Worm (Caenorhabditis elegans) whole organism, L4 larva: Measurements from ENCODE around the gene F58E6.13.

Experiments
- F37D6.2 ChIP-seq: sonication (generic microtip); optimal IDR thresholded peaks from 2 replicates; lab custom pipeline; 2016; ENCODE audit warnings: mild to moderate bottlenecking, missing genetic modification characterization, missing compliant biosample characterization
- F49E8.2 ChIP-seq: sonication (generic microtip); optimal IDR thresholded peaks from 2 replicates; lab custom pipeline; 2016; ENCODE audit warnings: missing compliant biosample characterization, mild to moderate bottlenecking, missing genetic modification characterization, borderline replicate concordance
- T26A8.4 ChIP-seq: fragments of 200-800 bp; sonication (Bioruptor generic); IDR thresholded peaks from 2 replicates; pipeline ENCODE4 v1.3.6; 2022; ENCODE audit warnings: missing genetic modification characterization, missing compliant biosample characterization
- Y48G9A.11 ChIP-seq: fragments of 200-800 bp; sonication (Bioruptor generic); IDR thresholded peaks from 2 replicates; pipeline ENCODE4 v1.3.6; 2022; ENCODE audit warnings: missing genetic modification reagents, missing genetic modification characterization, missing compliant biosample characterization
- Y5F2A.4 ChIP-seq: fragments of 200-800 bp; sonication (Bioruptor generic); optimal IDR thresholded peaks from 2 replicates; lab custom pipeline; 2018; ENCODE audit warnings: mild to moderate bottlenecking, missing genetic modification characterization, missing compliant biosample characterization
- Y75B8A.6 ChIP-seq: fragments of 200-800 bp; sonication (Bioruptor generic); IDR thresholded peaks from 2 replicates; pipeline ENCODE4 v1.3.6; 2022; ENCODE audit warnings: missing genetic modification reagents, missing genetic modification characterization, missing compliant biosample characterization
- ZK337.2 ChIP-seq: fragments of 200-800 bp; sonication (Bioruptor generic); IDR thresholded peaks from 2 replicates; pipeline ENCODE4 v1.3.6; 2022; ENCODE audit warnings: missing genetic modification reagents, missing genetic modification characterization, missing compliant biosample characterization
- ceh-28 ChIP-seq: fragments of 150-350 bp; optimal IDR thresholded peaks from 2 replicates; lab custom pipeline; 2014; ENCODE audit warnings: missing biosample characterization, missing genetic modification reagents, missing genetic modification characterization
- cey-2 ChIP-seq: sonication (generic microtip); optimal IDR thresholded peaks from 3 replicates; lab custom pipeline; 2017; ENCODE audit warnings: missing genetic modification characterization, mild to moderate bottlenecking, missing compliant biosample characterization, antibody characterized with exemption, borderline replicate concordance; ENCODE audit not compliant: insufficient read depth
- daf-12 ChIP-seq: fragments of 150-350 bp; optimal IDR thresholded peaks from 2 replicates; lab custom pipeline; 2014; ENCODE audit warnings: missing biosample characterization, missing genetic modification reagents, missing genetic modification characterization
- daf-16 ChIP-seq, 3 experiments: sonication (generic microtip); optimal IDR thresholded peaks; 2 replicates each; lab custom pipeline; 2016 to 2017; ENCODE audit warnings: missing genetic modification characterization in 3 of 3, missing genetic modification reagents in 3 of 3, mild to moderate bottlenecking in 2 of 3, missing compliant biosample characterization in 2 of 3, missing biosample characterization in 1 of 3, moderate library complexity in 1 of 3
- dpl-1 ChIP-seq: fragments of 150-350 bp; optimal IDR thresholded peaks from 2 replicates; lab custom pipeline; 2014; ENCODE audit warnings: missing biosample characterization, missing genetic modification reagents, missing genetic modification characterization
- dve-1 ChIP-seq: sonication (generic microtip); optimal IDR thresholded peaks from 2 replicates; lab custom pipeline; 2017; ENCODE audit warnings: antibody characterized with exemption, mild to moderate bottlenecking, missing genetic modification characterization, missing compliant biosample characterization; ENCODE audit not compliant: insufficient read depth
- egl-27 ChIP-seq: sonication (generic microtip); optimal IDR thresholded peaks from 3 replicates; lab custom pipeline; 2017; ENCODE audit warnings: missing biosample characterization, missing genetic modification reagents, missing genetic modification characterization
- hlh-11 ChIP-seq: fragments of 200-800 bp; sonication (Bioruptor generic); optimal IDR thresholded peaks from 2 replicates; lab custom pipeline; 2018; ENCODE audit warnings: mild to moderate bottlenecking, missing genetic modification characterization, missing compliant biosample characterization
- hmg-1.1 ChIP-seq: fragments of 200-800 bp; sonication (Bioruptor generic); IDR thresholded peaks from 2 replicates; pipeline ENCODE4 v1.3.6; 2022; ENCODE audit warnings: missing genetic modification reagents, missing genetic modification characterization, missing compliant biosample characterization
- lin-13 ChIP-seq: fragments of 150-350 bp; optimal IDR thresholded peaks from 2 replicates; lab custom pipeline; 2014; ENCODE audit warnings: missing biosample characterization, missing genetic modification reagents, missing genetic modification characterization
- lin-38 ChIP-seq: fragments of 200-800 bp; sonication (Bioruptor generic); IDR thresholded peaks from 2 replicates; pipeline ENCODE4 v1.3.6; 2022; ENCODE audit warnings: missing genetic modification reagents, missing genetic modification characterization, missing compliant biosample characterization
- lin-39 ChIP-seq: fragments of 150-350 bp; optimal IDR thresholded peaks from 2 replicates; lab custom pipeline; 2014; ENCODE audit warnings: missing biosample characterization, missing genetic modification reagents, missing genetic modification characterization
- lsy-2 ChIP-seq, 2 experiments: fragments of 150-350 bp in 1 of 2; sonication (generic microtip) in 1 of 2; optimal IDR thresholded peaks; 2 replicates each; lab custom pipeline; 2014 to 2017; ENCODE audit warnings: missing biosample characterization in 2 of 2, missing genetic modification characterization in 2 of 2
- mdt-29 ChIP-seq: fragments of 200-800 bp; sonication (Bioruptor generic); IDR thresholded peaks from 2 replicates; pipeline ENCODE4 v1.3.6; 2022; ENCODE audit warnings: missing genetic modification reagents, missing genetic modification characterization, missing compliant biosample characterization
- mes-2 ChIP-seq: sonication (generic microtip); optimal IDR thresholded peaks from 2 replicates; lab custom pipeline; 2016; ENCODE audit warnings: missing genotype, mild to moderate bottlenecking, missing genetic modification characterization, missing compliant biosample characterization; ENCODE audit not compliant: poor library complexity, severe bottlenecking
- nhr-111 ChIP-seq: fragments of 200-800 bp; sonication (Bioruptor generic); optimal IDR thresholded peaks from 2 replicates; lab custom pipeline; 2018; ENCODE audit warnings: mild to moderate bottlenecking, missing genetic modification characterization, missing compliant biosample characterization
- nhr-237 ChIP-seq: sonication (generic microtip); optimal IDR thresholded peaks from 2 replicates; lab custom pipeline; 2017; ENCODE audit warnings: missing biosample characterization, missing genetic modification characterization
- nhr-28 ChIP-seq: fragments of 150-350 bp; optimal IDR thresholded peaks from 2 replicates; lab custom pipeline; 2014; ENCODE audit warnings: missing biosample characterization, missing genetic modification characterization
- nhr-42 ChIP-seq: fragments of 200-800 bp; sonication (Bioruptor generic); IDR thresholded peaks from 2 replicates; pipeline ENCODE4 v1.3.6; 2022; ENCODE audit warnings: missing genetic modification characterization, missing compliant biosample characterization
- nhr-48 ChIP-seq: sonication (generic microtip); optimal IDR thresholded peaks from 2 replicates; lab custom pipeline; 2016; ENCODE audit warnings: mild to moderate bottlenecking, missing genetic modification characterization, missing compliant biosample characterization
- php-3 ChIP-seq: fragments of 200-800 bp; sonication (Bioruptor generic); IDR thresholded peaks from 2 replicates; pipeline ENCODE4 v1.3.6; 2022; ENCODE audit warnings: missing genetic modification reagents, missing genetic modification characterization, missing compliant biosample characterization
- pqm-1 ChIP-seq: sonication (generic microtip); optimal IDR thresholded peaks from 2 replicates; lab custom pipeline; 2017; ENCODE audit warnings: missing biosample characterization, missing genetic modification characterization
- snpc-1.2 ChIP-seq: fragments of 200-800 bp; sonication (Bioruptor generic); IDR thresholded peaks from 2 replicates; pipeline ENCODE4 v1.3.6; 2022; ENCODE audit warnings: missing genetic modification reagents, missing genetic modification characterization, missing compliant biosample characterization
- snpc-4 ChIP-seq: fragments of 150-350 bp; optimal IDR thresholded peaks from 2 replicates; lab custom pipeline; 2014; ENCODE audit warnings: missing biosample characterization, missing genetic modification characterization
- spr-1 ChIP-seq: sonication (generic microtip); optimal IDR thresholded peaks from 2 replicates; lab custom pipeline; 2016; ENCODE audit warnings: mild to moderate bottlenecking, missing genetic modification characterization, missing compliant biosample characterization
- unc-62 ChIP-seq, 3 experiments: fragments of 150-350 bp in 1 of 3; sonication (generic microtip); optimal IDR thresholded peaks in 2 of 3; peaks in 1 of 3; 1 replicate in 1 of 3; 2 replicates in 2 of 3; lab custom pipeline; 2014 to 2017; ENCODE audit warnings: missing biosample characterization in 3 of 3, missing genetic modification characterization in 3 of 3, missing genetic modification reagents in 3 of 3, missing genotype in 1 of 3
- vab-7 ChIP-seq: fragments of 200-800 bp; sonication (Bioruptor generic); IDR thresholded peaks from 2 replicates; pipeline ENCODE4 v1.3.6; 2022; ENCODE audit warnings: missing genetic modification reagents, missing genetic modification characterization, missing compliant biosample characterization
- ztf-7 ChIP-seq: fragments of 150-350 bp; optimal IDR thresholded peaks from 2 replicates; lab custom pipeline; 2014; ENCODE audit warnings: missing biosample characterization, missing genetic modification characterization

The F58E6.13 gene

DNA sequence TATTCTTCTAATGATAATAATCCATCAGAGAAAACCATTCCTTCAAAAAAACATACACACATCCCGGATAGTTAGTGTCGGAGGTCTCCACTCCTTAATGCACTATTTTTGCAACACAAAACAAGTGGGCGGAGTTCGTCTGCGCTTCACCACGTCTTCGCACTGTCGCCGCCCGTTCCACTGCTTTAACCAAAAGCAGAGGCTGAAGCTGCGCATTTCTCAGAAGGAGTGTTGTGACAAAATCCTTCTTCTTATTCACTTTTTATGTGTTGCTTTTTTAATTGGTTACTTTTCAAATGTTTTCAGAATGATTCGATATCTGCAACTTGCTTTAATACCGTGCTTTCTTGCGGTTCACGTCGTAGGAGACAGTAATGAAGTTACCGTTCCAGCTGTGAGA, at the start of gene F58E6.13:
TSS of gene F58E6.13 (plus strand) at position 301 of the 400 bp plus-strand sequence.
- TF ChIP-seq nhr-42 (GFP tag; lab: Robert Waterston, UW), result no peak
- no peak for TF ChIP-seq nhr-237 (tag; lab: Kevin White, UChicago)
- no peak for TF ChIP-seq spr-1 (tag; lab: Kevin White, UChicago)
- TF ChIP-seq hmg-1.1 (GFP tag; lab: Robert Waterston, UW), result no peak
- no peak for TF ChIP-seq vab-7 (GFP tag; lab: Robert Waterston, UW)
- TF ChIP-seq ZK337.2 (GFP tag; lab: Robert Waterston, UW), result no peak
- no peak for TF ChIP-seq mdt-29 (GFP tag; lab: Robert Waterston, UW)
- no peak for TF ChIP-seq Y48G9A.11
- no peak for TF ChIP-seq snpc-1.2 (GFP tag; lab: Robert Waterston, UW)
- TF ChIP-seq mes-2 (tag; lab: Kevin White, UChicago), result no peak
- TF ChIP-seq Y75B8A.6 (GFP tag; lab: Robert Waterston, UW), result no peak
- no peak for TF ChIP-seq snpc-4
- no peak for TF ChIP-seq Y5F2A.4 (GFP tag; lab: Kevin White, UChicago)
- TF ChIP-seq, all 104 proteins: peak for 0

DNA sequence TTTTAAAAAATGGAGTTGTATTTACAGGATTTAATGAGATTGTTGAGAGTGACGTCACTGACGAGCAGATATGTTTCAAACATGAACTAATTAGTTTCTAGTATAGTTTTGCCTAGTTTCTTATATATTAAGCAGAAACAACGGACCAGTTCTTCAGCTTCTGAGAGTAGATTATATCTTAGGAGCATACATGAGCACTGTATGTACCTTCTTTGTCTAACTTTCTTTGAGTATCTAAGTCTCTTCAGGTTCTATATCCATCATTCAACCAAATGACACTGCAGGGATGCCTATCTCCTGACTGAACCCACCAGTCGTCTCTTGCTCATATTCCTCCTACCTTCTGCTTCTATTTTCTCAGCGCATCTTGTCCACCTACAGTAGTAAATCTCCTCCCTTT, 48.3 kb upstream of the F58E6.13 start, which contains the start of gene her-1:
TSS of gene her-1 (plus strand) at position 301 of the 400 bp plus-strand sequence.
- no peak for TF ChIP-seq php-3 (GFP tag; lab: Robert Waterston, UW)
- TF ChIP-seq, all 104 proteins: peak for 0

DNA sequence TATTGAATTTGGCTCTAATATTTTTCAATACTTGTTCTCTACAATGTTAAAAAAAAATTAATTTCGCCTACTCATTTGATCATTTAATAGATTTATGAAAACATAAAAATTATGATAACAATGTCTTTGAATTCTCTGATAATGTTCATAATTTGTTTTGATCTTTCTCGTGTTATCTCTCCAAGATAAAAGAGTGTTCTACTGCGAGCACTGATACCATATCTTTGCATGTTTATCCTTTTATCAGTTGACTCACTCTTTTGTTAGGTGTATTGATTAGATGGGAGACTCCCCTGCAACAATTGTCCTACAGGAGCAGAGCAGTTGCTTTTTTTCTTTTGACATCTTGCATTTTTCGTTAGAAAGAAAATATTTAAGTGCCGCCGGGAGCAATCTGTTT, 45.8 kb upstream of the F58E6.13 start:
- TF ChIP-seq dve-1 (tag; lab: Kevin White, UChicago), result peak; percentile 8
- no peak for TF ChIP-seq lsy-2 (tag; optimal IDR thresholded peaks at IDR 0.05; lab: Kevin White, UChicago)
- TF ChIP-seq mdt-29 (GFP tag; lab: Robert Waterston, UW), result no peak
- TF ChIP-seq, all 104 proteins: peak for 1

DNA sequence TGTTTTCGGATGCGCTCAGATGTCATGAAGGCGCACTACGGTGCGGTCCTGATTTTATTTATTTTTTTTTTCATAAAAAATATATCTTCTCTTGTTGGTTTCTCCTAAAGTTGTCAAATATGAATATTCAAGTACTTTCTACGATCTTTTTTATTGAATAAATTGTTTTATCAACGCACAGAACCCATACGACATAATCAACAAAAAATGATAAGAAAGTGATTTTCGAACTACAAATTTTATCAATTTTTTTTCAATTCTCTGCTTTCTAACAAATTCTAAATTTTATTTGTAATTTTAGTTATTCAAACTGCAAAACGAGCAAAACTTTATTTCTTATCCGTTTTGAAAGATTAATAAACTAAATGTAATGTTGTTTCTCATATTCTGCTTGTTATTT, 43.2 kb upstream of the F58E6.13 start:
- TF ChIP-seq ceh-28 (no peak), T26A8.4 (GFP tag; lab: Robert Waterston, UW) (no peak), lin-13 (GFP tag; lab: Kevin White, UChicago) (no peak), daf-16 (GFP tag; optimal IDR thresholded peaks at IDR 0.05; lab: Kevin White, UChicago) (no peak), daf-16 (tag; optimal IDR thresholded peaks at IDR 0.05; lab: Kevin White, UChicago) (peak; percentile 67), pqm-1 (peak; percentile 82), unc-62 (GFP tag; optimal IDR thresholded peaks at IDR 0.05 in 1 of 2; lab: Kevin White, UChicago) (no peak), unc-62 (tag; optimal IDR thresholded peaks at IDR 0.05; lab: Kevin White, UChicago) (no peak), F37D6.2 (tag; lab: Kevin White, UChicago) (no peak), lin-38 (GFP tag; lab: Robert Waterston, UW) (no peak), nhr-28 (peak; percentile 37), ztf-7 (tag; lab: Kevin White, UChicago) (no peak), nhr-111 (GFP tag; lab: Kevin White, UChicago) (no peak), mes-2 (tag; lab: Kevin White, UChicago) (no peak), lin-39 (no peak), Y75B8A.6 (GFP tag; lab: Robert Waterston, UW) (no peak), nhr-237 (tag; lab: Kevin White, UChicago) (no peak)

- TF ChIP-seq hlh-11 (tag; lab: Kevin White, UChicago) (no peak), unc-62 (GFP tag; optimal IDR thresholded peaks at IDR 0.05 in 1 of 2; lab: Kevin White, UChicago) (peak in 1 of 2 experiments; percentile 34), unc-62 (tag; optimal IDR thresholded peaks at IDR 0.05; lab: Kevin White, UChicago) (no peak)
Observed at ce11 chrV:9702755-9703154, 42.3 kb upstream of the F58E6.13 start, which contains the start of gene xbx-6. Gene xbx-6 (plus strand): TSS chrV:9703055.

ce11 chrV:9703549-9703948, 41.5 kb upstream of the F58E6.13 start:
- TF ChIP-seq mdt-29 (GFP tag; lab: Robert Waterston, UW), result no peak
- TF ChIP-seq mes-2 (tag; lab: Kevin White, UChicago), result no peak
- no peak for TF ChIP-seq hlh-11 (tag; lab: Kevin White, UChicago)
- TF ChIP-seq cey-2 (tag; lab: Kevin White, UChicago), result no peak
- TF ChIP-seq dpl-1, result no peak
- no peak for TF ChIP-seq lin-38 (GFP tag; lab: Robert Waterston, UW)
- TF ChIP-seq F49E8.2, result no peak
- TF ChIP-seq egl-27 (tag; lab: Kevin White, UChicago), result no peak
- TF ChIP-seq nhr-48, result no peak
- TF ChIP-seq Y5F2A.4 (GFP tag; lab: Kevin White, UChicago), result no peak
- no peak for TF ChIP-seq hmg-1.1 (GFP tag; lab: Robert Waterston, UW)
- TF ChIP-seq Y75B8A.6 (GFP tag; lab: Robert Waterston, UW), result no peak
- TF ChIP-seq daf-12 (tag; lab: Kevin White, UChicago), result no peak
